Fruit fly (Drosophila melanogaster) ovary, adult (tissue): ENCODE measurements around the gene Or71a.

Experiments used
- CG17801 ChIP-seq: fragments of 200-800 bp; optimal IDR thresholded peaks from 2 replicates; lab custom pipeline; 2019; ENCODE audit warnings: missing biosample characterization, mild to moderate bottlenecking, missing genetic modification characterization, moderate library complexity; ENCODE audit not compliant: partially characterized antibody

The Or71a gene

DNA sequence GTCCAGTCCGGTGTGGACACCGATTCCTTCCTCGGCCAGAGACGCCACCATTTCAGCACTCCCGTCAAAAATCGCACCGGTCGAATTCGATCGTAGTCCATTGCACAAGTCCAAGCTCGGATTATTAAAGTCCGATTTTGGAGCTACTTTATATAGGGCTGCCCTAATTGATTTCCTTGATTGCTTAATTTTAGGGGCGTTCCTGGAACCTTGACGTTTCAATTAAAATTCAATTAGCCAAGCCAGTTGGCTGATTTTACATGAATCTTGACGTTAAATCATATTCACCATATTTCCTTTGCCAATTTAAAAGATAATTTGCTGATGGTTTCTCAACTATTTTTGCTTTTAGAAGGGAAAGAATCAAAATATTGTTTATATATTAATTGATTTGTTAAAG, at the start of gene Or71a:
Gene Or71a (minus strand): TSS at position 101 of the 400 bp plus-strand sequence.
- no peak for TF ChIP-seq CG17801

dm6 chr3L:15125717-15126116, 47.5 kb upstream of the Or71a start:
- TF ChIP-seq CG17801 = no peak

DNA sequence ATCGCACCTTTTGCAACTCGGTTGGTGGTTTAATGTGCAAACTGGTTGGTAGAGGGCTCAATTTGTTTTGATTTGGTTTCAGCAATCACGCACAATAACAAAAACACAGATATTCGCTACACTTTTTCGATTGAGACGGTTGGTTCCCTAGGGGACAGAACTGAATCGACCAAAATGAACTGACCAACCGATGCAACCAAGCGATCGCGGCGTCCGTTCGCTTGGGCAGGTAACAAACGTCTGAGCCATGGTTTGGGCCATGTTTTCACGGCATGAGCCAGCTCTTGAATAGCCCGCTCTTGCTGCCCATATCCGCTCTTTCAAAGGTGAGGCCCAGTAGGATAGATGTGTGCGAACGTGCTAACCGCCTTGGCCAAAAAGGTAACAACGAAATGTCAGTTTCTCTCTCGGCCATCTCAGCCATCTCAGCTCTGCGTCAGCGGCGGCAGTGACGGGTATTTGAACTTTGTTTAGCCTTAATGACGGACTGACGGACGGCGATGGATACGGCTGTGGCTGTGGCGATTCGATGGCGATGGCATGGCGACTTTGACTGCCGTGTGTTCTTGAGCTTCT, 46.9 kb upstream of the Or71a start, which contains the start of gene CG16959:
Gene CG16959 (minus strand): TSS at position 245 of the 576 bp plus-strand sequence.
- TF ChIP-seq CG17801 = no peak

DNA sequence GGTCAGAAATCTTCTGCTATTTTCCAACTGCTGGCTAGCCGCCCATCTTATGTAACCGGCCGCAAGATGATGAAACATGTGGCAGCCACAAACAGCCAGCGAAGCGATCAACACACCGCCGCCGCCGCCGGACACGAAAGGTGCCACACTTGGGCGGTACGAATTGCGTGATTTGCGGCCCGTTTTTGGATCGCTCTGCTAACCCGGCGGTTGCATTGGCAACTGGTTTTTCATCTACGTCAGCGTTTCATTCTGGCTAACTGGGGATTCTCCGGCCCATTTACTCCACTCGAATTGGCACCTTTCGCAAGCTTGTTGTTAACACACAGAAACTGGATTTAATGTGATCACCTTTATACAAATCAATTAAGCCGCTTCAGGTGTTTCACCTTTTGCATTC, 45.5 kb upstream of the Or71a start:
- TF ChIP-seq CG17801 = no peak

DNA sequence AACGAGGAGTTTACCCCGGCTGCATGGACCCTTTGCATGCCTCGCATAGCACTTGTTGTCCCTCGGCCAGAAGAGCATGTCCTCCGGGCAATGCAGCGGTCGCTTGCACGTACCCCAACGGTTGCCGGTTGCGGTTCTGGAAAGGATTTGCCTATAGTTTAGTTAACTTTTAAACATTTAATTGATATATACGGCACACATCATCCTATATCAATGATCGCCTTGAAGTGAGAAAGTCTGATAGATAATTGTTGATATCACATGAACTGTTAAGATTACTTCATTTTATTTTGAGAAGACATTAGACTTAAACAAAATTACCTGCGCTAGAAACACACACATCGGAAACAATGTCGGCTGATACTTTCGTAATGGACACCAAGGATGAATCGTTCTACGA, 43.0 kb upstream of the Or71a start, which contains the start of gene CG32847:
Gene CG32847 (plus strand): TSS at position 301 of the 400 bp plus-strand sequence.
- no peak for TF ChIP-seq CG17801

DNA sequence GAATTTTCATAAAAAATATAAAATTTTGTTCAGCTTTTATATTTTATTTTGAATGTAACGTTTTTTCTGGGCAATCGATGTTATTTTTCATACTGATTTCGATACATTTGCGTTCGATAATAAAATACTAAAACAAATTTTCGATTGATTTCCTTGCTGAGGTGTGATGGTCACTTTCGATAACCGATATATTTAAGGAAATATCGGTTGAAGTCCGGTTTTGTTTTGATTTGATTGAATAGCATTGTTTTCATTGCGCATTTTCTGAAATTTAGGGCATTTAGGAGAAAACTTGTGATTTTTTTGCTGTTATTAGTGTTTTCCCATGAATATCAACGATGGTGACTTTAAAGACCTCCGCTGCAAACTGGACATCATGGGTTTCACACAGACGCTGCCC, 38.3 kb upstream of the Or71a start, which contains the start of gene Cep135:
Gene Cep135 (plus strand): TSS at position 202 of the 400 bp plus-strand sequence.
- TF ChIP-seq CG17801 = no peak

DNA sequence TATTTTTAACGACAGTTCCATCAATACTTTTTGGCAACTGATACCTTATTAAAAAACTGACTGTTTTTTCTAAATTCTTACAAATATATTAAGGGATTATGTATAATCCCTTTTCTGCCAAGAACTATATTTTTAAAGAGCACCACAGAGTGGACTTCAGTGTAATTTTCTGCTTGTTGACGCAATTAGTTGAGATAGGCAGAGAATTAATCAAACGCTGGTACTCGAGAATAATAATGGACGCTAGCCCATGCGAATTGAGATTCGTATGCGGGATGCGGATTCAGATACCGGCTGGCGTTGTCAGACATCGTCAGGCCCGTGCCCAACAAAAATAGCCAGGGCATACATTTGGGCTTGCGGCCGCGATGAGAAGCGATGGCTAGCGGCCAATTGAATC, 35.0 kb upstream of the Or71a start, which contains the start of gene CG13458:
Gene CG13458 (plus strand): TSS at position 301 of the 400 bp plus-strand sequence.
- TF ChIP-seq CG17801 = no peak

dm6 chr3L:15108948-15109347, 30.7 kb upstream of the Or71a start:
- TF ChIP-seq CG17801 = no peak

DNA sequence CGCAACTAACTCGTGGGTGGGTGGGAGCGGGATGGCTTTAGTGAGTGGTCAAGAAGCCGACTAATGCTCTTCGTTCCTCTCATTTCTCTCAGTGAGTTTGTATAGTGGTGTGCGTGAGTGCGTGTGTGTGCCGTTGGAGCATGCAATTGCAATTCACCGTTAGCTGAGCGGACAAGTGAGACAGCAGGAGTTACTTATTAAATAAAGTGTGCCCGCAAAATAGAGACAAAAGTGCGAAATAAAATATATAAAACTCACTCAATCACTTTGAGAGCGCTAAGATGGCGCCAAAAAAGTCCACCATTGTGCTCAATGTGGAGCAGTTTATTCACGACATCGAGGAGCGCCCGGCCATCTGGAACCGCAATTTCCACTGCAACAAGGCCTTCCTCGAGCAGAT, 30.3 kb upstream of the Or71a start:
- TF ChIP-seq CG17801 = no peak

dm6 chr3L:15107776-15108379, 29.6 kb upstream of the Or71a start:
- TF ChIP-seq CG17801 = peak; percentile 76

- no peak for TF ChIP-seq CG17801
These were observed 29.0 kb upstream of the Or71a start for dm6 chr3L:15107158-15107775.

dm6 chr3L:15105566-15106207, 27.4 kb upstream of the Or71a start, which contains the start of gene CG45071:
CG45071 (plus strand) TSS chr3L:15105882.
- TF ChIP-seq CG17801 = no peak

dm6 chr3L:15104849-15105555, 26.8 kb upstream of the Or71a start:
- TF ChIP-seq CG17801 = no peak

dm6 chr3L:15103988-15104848, 26.0 kb upstream of the Or71a start:
- no peak for TF ChIP-seq CG17801

DNA sequence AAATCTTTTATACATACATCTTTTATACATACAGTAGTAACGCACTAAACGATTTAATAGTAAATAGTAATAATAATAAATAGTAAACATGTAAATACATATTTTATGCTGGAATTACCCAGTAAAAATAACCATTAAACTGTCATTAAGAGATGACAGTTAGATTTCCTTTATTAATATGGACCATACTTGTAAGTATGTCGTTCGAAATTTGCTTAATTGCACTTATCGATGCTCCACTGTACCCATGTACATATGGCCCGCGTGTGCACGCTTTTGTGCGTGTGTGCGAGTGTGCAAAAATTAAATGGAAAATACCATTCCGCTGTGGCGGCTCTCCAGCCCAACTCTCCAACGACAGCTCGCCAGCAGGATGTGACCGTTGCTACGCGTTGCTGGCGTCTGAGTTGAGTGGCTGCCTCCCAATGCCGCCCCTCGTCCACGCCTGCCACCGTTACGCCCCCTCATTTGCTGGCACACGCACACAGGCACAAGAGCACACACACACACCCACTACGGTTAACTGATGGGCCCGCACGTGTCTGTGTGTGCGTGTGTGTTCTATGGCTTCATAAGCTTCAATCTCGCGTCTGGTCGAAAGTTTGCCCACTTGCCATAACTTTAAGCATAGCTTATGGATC, 24.5 kb upstream of the Or71a start:
- no peak for TF ChIP-seq CG17801
